Worm (Caenorhabditis elegans) whole organism, mixed stage, embryonic: ENCODE data around the gene srt-3.

ENCODE experiments used
- M03D4.4 ChIP-seq: sonication (generic microtip); optimal IDR thresholded peaks from 2 replicates; lab custom pipeline; 2017; ENCODE audit warnings: mild to moderate bottlenecking, missing genetic modification characterization, missing compliant biosample characterization
- bed-3 ChIP-seq: fragments of 200-800 bp; sonication (Bioruptor generic); optimal IDR thresholded peaks from 3 replicates; lab custom pipeline; 2018; ENCODE audit warnings: mild to moderate bottlenecking, missing genetic modification characterization, moderate library complexity, missing compliant biosample characterization
- blmp-1 ChIP-seq: fragments of 150-350 bp; optimal IDR thresholded peaks from 2 replicates; lab custom pipeline; 2014; ENCODE audit warnings: missing biosample characterization, missing genetic modification characterization
- ceh-39 ChIP-seq: fragments of 150-350 bp; optimal IDR thresholded peaks from 2 replicates; lab custom pipeline; 2014; ENCODE audit warnings: missing biosample characterization, missing genetic modification characterization
- ceh-43 ChIP-seq: fragments of 200-800 bp; sonication (Bioruptor generic); optimal IDR thresholded peaks from 2 replicates; lab custom pipeline; 2018; ENCODE audit warnings: mild to moderate bottlenecking, missing genetic modification characterization, moderate library complexity, missing compliant biosample characterization
- ceh-83 ChIP-seq: fragments of 200-800 bp; sonication (Bioruptor generic); optimal IDR thresholded peaks from 2 replicates; lab custom pipeline; 2018; ENCODE audit warnings: mild to moderate bottlenecking, missing genetic modification characterization, missing compliant biosample characterization
- ces-1 ChIP-seq: fragments of 150-350 bp; optimal IDR thresholded peaks from 2 replicates; lab custom pipeline; 2014; ENCODE audit warnings: missing biosample characterization, missing genetic modification reagents, missing genetic modification characterization
- cnd-1 ChIP-seq: fragments of 200-800 bp; sonication (Bioruptor generic); optimal IDR thresholded peaks from 2 replicates; lab custom pipeline; 2018; ENCODE audit warnings: mild to moderate bottlenecking, missing genetic modification characterization, missing compliant biosample characterization
- drap-1 ChIP-seq: fragments of 200-800 bp; sonication (Bioruptor generic); optimal IDR thresholded peaks from 3 replicates; lab custom pipeline; 2018; ENCODE audit warnings: mild to moderate bottlenecking, missing genetic modification characterization, missing compliant biosample characterization
- elt-1 ChIP-seq: sonication (generic microtip); optimal IDR thresholded peaks from 2 replicates; lab custom pipeline; 2017; ENCODE audit warnings: missing genetic modification characterization, mild to moderate bottlenecking, missing compliant biosample characterization, antibody characterized with exemption, moderate library complexity, borderline replicate concordance; ENCODE audit not compliant: insufficient read depth
- elt-3 ChIP-seq: fragments of 150-350 bp; optimal IDR thresholded peaks from 2 replicates; lab custom pipeline; 2014; ENCODE audit warnings: missing biosample characterization, missing genetic modification characterization
- flh-1 ChIP-seq: fragments of 200-800 bp; sonication (Bioruptor generic); optimal IDR thresholded peaks from 2 replicates; lab custom pipeline; 2018; ENCODE audit warnings: mild to moderate bottlenecking, missing genetic modification characterization, moderate library complexity, missing compliant biosample characterization
- ham-2 ChIP-seq: fragments of 200-800 bp; sonication (Bioruptor generic); optimal IDR thresholded peaks from 2 replicates; lab custom pipeline; 2018; ENCODE audit warnings: mild to moderate bottlenecking, missing genetic modification characterization, missing compliant biosample characterization
- lin-13 ChIP-seq: fragments of 150-350 bp; optimal IDR thresholded peaks from 2 replicates; lab custom pipeline; 2014; ENCODE audit warnings: missing biosample characterization, missing genetic modification characterization
- lin-32 ChIP-seq: fragments of 200-800 bp; sonication (Bioruptor generic); optimal IDR thresholded peaks from 2 replicates; lab custom pipeline; 2018; ENCODE audit warnings: mild to moderate bottlenecking, missing genetic modification characterization, missing compliant biosample characterization
- lsy-2 ChIP-seq: fragments of 150-350 bp; optimal IDR thresholded peaks from 2 replicates; lab custom pipeline; 2014; ENCODE audit warnings: missing biosample characterization, missing genetic modification characterization
- mab-5 ChIP-seq: fragments of 150-350 bp; optimal IDR thresholded peaks from 2 replicates; lab custom pipeline; 2014; ENCODE audit warnings: missing biosample characterization, missing genetic modification characterization
- mls-2 ChIP-seq: sonication (generic microtip); optimal IDR thresholded peaks from 2 replicates; lab custom pipeline; 2016; ENCODE audit warnings: mild to moderate bottlenecking, missing genetic modification characterization, moderate library complexity, missing compliant biosample characterization
- nhr-12 ChIP-seq: fragments of 150-350 bp; optimal IDR thresholded peaks from 2 replicates; lab custom pipeline; 2014; ENCODE audit warnings: missing biosample characterization, missing genetic modification characterization
- nhr-2 ChIP-seq: fragments of 150-350 bp; optimal IDR thresholded peaks from 2 replicates; lab custom pipeline; 2014; ENCODE audit warnings: missing biosample characterization, missing genetic modification characterization
- nhr-237 ChIP-seq: fragments of 150-350 bp; optimal IDR thresholded peaks from 2 replicates; lab custom pipeline; 2014; ENCODE audit warnings: missing biosample characterization, missing genetic modification characterization
- nhr-28 ChIP-seq: fragments of 150-350 bp; optimal IDR thresholded peaks from 2 replicates; lab custom pipeline; 2014; ENCODE audit warnings: missing biosample characterization, missing genetic modification characterization
- nhr-76 ChIP-seq: sonication (generic microtip); optimal IDR thresholded peaks from 2 replicates; lab custom pipeline; 2017; ENCODE audit warnings: missing biosample characterization, missing genetic modification characterization
- pha-4 ChIP-seq: fragments of 150-350 bp; optimal IDR thresholded peaks from 2 replicates; lab custom pipeline; 2018; ENCODE audit warnings: missing biosample characterization, missing genetic modification reagents, missing genetic modification characterization
- sem-2 ChIP-seq: fragments of 200-800 bp; sonication (Bioruptor generic); optimal IDR thresholded peaks from 2 replicates; lab custom pipeline; 2018; ENCODE audit warnings: mild to moderate bottlenecking, missing genetic modification characterization, missing compliant biosample characterization
- snpc-4 ChIP-seq: fragments of 150-350 bp; optimal IDR thresholded peaks from 2 replicates; lab custom pipeline; 2014; ENCODE audit warnings: missing biosample characterization, missing genetic modification characterization
- tbx-8 ChIP-seq: fragments of 200-800 bp; sonication (Bioruptor generic); optimal IDR thresholded peaks from 2 replicates; lab custom pipeline; 2018; ENCODE audit warnings: mild to moderate bottlenecking, missing genetic modification characterization, moderate library complexity, missing compliant biosample characterization
- unc-120 ChIP-seq: sonication (generic microtip); optimal IDR thresholded peaks from 2 replicates; lab custom pipeline; 2017; ENCODE audit warnings: missing genetic modification characterization, missing compliant biosample characterization; ENCODE audit not compliant: poor library complexity, severe bottlenecking
- unc-39 ChIP-seq: fragments of 150-350 bp; optimal IDR thresholded peaks from 2 replicates; lab custom pipeline; 2014; ENCODE audit warnings: missing biosample characterization, missing genetic modification characterization
- unc-62 ChIP-seq: fragments of 150-350 bp; optimal IDR thresholded peaks from 2 replicates; lab custom pipeline; 2014; ENCODE audit warnings: missing biosample characterization, missing genetic modification reagents, missing genetic modification characterization
- zip-8 ChIP-seq: fragments of 150-350 bp; optimal IDR thresholded peaks from 2 replicates; lab custom pipeline; 2014; ENCODE audit warnings: missing biosample characterization, missing genetic modification characterization
- ztf-11 ChIP-seq: fragments of 150-350 bp; optimal IDR thresholded peaks from 2 replicates; lab custom pipeline; 2014; ENCODE audit warnings: missing biosample characterization, missing genetic modification characterization

The srt-3 gene

DNA sequence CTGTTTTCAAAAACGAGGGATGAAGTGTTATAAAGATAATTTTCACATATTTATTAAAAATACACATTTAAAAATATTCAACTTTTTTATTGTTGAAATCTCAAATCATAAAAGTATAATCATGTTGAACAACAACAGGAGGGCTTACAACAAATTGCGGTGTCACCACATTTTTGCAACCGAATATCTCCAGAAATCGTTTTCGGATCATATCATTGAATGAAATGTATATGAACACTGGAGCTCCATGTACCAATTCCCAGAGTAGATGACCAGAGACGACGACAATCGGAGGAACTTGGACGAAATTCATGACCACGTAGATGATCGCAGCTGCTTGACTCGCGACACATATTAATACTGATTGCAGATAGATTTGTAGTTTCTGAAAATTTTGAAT, 1.4 kb upstream of the srt-3 start:
- TF ChIP-seq ces-1 (GFP tag; lab: Kevin White, UChicago) (no peak), mab-5 (tag; lab: Kevin White, UChicago) (no peak), ceh-39 (tag; lab: Kevin White, UChicago) (no peak), zip-8 (no peak), unc-120 (tag; lab: Kevin White, UChicago) (no peak), bed-3 (no peak), cnd-1 (tag; lab: Kevin White, UChicago) (no peak), nhr-28 (no peak), nhr-2 (tag; lab: Kevin White, UChicago) (no peak), elt-1 (tag; lab: Kevin White, UChicago) (no peak), ham-2 (no peak), mls-2 (tag; lab: Kevin White, UChicago) (no peak), nhr-237 (tag; lab: Kevin White, UChicago) (no peak), ztf-11 (tag; lab: Kevin White, UChicago) (no peak), unc-39 (tag; lab: Kevin White, UChicago) (no peak), nhr-76 (tag; lab: Kevin White, UChicago) (no peak), lin-32 (GFP tag; lab: Kevin White, UChicago) (no peak)

DNA sequence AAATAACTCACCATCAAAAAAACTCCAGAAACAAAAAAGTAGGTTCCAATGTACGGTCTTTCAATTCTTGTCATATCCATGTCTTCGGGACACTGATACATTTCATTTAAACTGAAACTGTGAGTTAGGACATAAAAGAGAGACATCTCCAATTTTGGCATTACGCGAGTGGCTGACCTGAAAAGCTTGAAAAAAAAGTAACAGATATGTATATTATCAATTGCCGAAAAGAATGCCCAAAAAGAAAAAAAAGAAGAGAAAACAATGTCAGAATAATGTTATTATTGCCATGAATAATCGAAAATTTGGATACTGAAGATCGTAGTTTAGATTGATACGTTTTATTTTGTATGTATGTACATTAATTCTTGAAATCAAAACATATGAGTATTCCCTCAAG, 3.5 kb downstream of the srt-3 start, which contains the start of gene srt-14:
Gene srt-14, minus strand, starts transcription at position 101 of the 400 bp plus-strand sequence.
- TF ChIP-seq tbx-8 (GFP tag; lab: Kevin White, UChicago), result no peak
- no peak for TF ChIP-seq ces-1 (GFP tag; lab: Kevin White, UChicago)
- no peak for TF ChIP-seq M03D4.4 (tag; lab: Kevin White, UChicago)
- TF ChIP-seq mab-5 (tag; lab: Kevin White, UChicago), result no peak
- TF ChIP-seq nhr-28, result no peak
- TF ChIP-seq bed-3, result no peak
- TF ChIP-seq unc-120 (tag; lab: Kevin White, UChicago), result no peak
- no peak for TF ChIP-seq ceh-43
- TF ChIP-seq zip-8, result no peak
- no peak for TF ChIP-seq unc-39 (tag; lab: Kevin White, UChicago)
- no peak for TF ChIP-seq mls-2 (tag; lab: Kevin White, UChicago)
- no peak for TF ChIP-seq ham-2
- TF ChIP-seq flh-1 (GFP tag; lab: Kevin White, UChicago), result no peak
- TF ChIP-seq ceh-39 (tag; lab: Kevin White, UChicago), result no peak
- no peak for TF ChIP-seq nhr-12
- TF ChIP-seq unc-62 (GFP tag; lab: Kevin White, UChicago), result no peak
- no peak for TF ChIP-seq cnd-1 (tag; lab: Kevin White, UChicago)
- no peak for TF ChIP-seq ceh-83 (GFP tag; lab: Kevin White, UChicago)

DNA sequence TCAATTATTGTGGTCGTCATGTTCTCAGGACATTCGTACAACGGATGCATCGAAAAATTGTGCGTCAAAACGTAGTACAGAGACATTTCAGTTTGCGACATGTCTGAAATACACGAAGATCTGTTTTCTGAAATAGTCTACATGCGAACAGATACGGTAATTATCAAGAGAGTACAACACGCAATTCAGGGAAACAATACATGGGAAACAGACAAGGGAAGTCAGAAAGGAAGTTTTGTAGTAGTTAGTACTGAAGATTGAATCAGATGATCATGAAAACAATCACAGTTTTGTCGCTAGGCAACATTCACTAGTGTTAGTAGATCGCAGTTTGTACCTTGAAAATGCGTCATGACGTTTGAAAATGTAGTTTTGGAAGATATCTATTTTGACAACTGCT, 9.9 kb downstream of the srt-3 start, which contains the start of gene srt-13:
Gene srt-13, minus strand, starts transcription at position 101 of the 400 bp plus-strand sequence.
- no peak for TF ChIP-seq mab-5 (tag; lab: Kevin White, UChicago)
- no peak for TF ChIP-seq snpc-4 (tag; lab: Kevin White, UChicago)
- no peak for TF ChIP-seq nhr-2 (tag; lab: Kevin White, UChicago)
- no peak for TF ChIP-seq zip-8
- no peak for TF ChIP-seq mls-2 (tag; lab: Kevin White, UChicago)
- TF ChIP-seq flh-1 (GFP tag; lab: Kevin White, UChicago), result no peak
- TF ChIP-seq M03D4.4 (tag; lab: Kevin White, UChicago), result no peak
- TF ChIP-seq nhr-237 (tag; lab: Kevin White, UChicago), result no peak
- TF ChIP-seq pha-4 (tag; lab: Kevin White, UChicago), result no peak
- no peak for TF ChIP-seq nhr-76 (tag; lab: Kevin White, UChicago)
- TF ChIP-seq ces-1 (GFP tag; lab: Kevin White, UChicago), result no peak
- no peak for TF ChIP-seq blmp-1
- no peak for TF ChIP-seq ceh-83 (GFP tag; lab: Kevin White, UChicago)
- TF ChIP-seq elt-3, result no peak

DNA sequence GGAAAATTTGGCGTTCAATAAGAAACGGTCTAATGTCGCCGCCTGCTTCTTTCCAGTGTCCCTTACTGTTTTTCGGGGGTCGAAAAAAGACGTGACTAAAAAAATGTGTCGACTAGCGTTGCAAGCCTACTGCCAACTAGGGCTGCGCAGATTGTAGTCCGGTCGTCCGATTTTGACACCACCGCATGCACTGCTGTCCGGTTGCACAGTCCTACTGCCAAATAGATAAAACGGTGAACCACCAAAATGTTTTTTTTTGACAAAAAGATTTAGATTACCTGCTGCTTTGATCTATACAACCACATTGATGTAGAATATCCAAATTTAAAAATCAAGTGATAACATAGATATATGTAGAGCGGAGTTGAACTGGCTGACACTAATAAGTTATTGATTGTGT, 11.6 kb downstream of the srt-3 start:
- TF ChIP-seq nhr-237 (tag; lab: Kevin White, UChicago) (no peak), lsy-2 (no peak), unc-62 (GFP tag; lab: Kevin White, UChicago) (no peak), lin-32 (GFP tag; lab: Kevin White, UChicago) (no peak), flh-1 (GFP tag; lab: Kevin White, UChicago) (no peak), tbx-8 (GFP tag; lab: Kevin White, UChicago) (no peak), nhr-2 (tag; lab: Kevin White, UChicago) (no peak), ceh-43 (no peak), unc-120 (tag; lab: Kevin White, UChicago) (no peak), nhr-76 (tag; lab: Kevin White, UChicago) (no peak), ceh-39 (tag; lab: Kevin White, UChicago) (no peak), M03D4.4 (tag; lab: Kevin White, UChicago) (no peak), unc-39 (tag; lab: Kevin White, UChicago) (no peak), nhr-12 (no peak), lin-13 (tag; lab: Kevin White, UChicago) (no peak), sem-2 (GFP tag; lab: Kevin White, UChicago) (no peak), drap-1 (no peak), pha-4 (tag; lab: Kevin White, UChicago) (no peak)
